Worm (Caenorhabditis elegans): ENCODE results near the gene C14C11.7.

Gene C14C11.7

DNA sequence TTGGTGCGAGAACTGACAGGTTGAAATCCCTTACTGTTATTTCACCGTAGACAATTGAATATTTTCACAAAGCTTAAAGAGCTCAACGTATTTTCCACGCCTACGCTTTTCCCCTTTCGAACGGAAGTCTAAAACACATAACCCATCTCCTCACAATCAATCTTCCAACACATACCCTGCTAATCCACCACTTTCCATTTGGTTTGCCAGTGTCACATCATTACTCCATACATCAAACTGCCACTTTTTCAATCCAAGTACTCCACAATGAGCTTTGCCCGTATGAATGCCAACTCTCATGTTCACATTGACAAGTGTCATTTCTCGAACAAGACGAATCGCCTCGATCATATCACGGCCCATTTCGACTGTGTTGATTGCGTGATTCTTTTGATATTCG lies 37.9 kb downstream of the C14C11.7 start:
- TF ChIP-seq nhr-11 (tag; optimal IDR thresholded peaks at IDR 0.05) (no peak), mab-5 (tag; optimal IDR thresholded peaks at IDR 0.05) (peak; percentile 4)

DNA sequence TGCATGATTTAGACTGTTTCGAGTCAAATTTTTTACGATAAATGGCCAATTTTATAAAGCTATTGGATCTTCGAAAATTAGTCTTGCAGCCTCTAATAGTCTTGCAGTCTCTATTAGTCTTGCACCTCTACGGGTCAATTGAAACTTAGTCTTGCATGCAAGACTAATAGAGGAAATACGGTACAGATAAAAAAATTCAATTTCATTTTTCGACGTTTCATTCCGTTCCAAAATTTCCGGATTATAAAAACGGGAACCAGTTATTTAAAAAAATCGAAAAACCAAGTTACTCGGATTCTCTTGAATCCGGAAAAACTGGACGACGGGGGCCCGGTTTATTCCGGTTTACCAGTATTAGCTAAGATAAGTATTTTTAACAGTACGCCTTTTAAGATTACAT lies 44.5 kb downstream of the C14C11.7 start, which contains the start of gene M03E7.1:
Gene M03E7.1, plus strand, starts transcription at position 301 of the 400 bp plus-strand sequence.
- TF ChIP-seq lin-39 (tag; optimal IDR thresholded peaks at IDR 0.05), result no peak
- no peak for TF ChIP-seq unc-55 (GFP tag; optimal IDR thresholded peaks at IDR 0.05)
- TF ChIP-seq nhr-21 (tag; optimal IDR thresholded peaks at IDR 0.05), result no peak
- no peak for TF ChIP-seq zag-1 (tag; optimal IDR thresholded peaks at IDR 0.05)
- TF ChIP-seq nhr-237 (tag; optimal IDR thresholded peaks at IDR 0.05), result no peak
- no peak for TF ChIP-seq nhr-12 (tag; optimal IDR thresholded peaks at IDR 0.05)
- no peak for TF ChIP-seq dmd-4 (tag; optimal IDR thresholded peaks at IDR 0.05)
- no peak for TF ChIP-seq Y55F3AM.14 (GFP tag; optimal IDR thresholded peaks at IDR 0.05)
- no peak for TF ChIP-seq nhr-10 (tag; optimal IDR thresholded peaks at IDR 0.05)
- TF ChIP-seq ztf-1 (GFP tag; conservative IDR thresholded peaks at IDR 0.05), result no peak
- TF ChIP-seq egl-27 (tag; optimal IDR thresholded peaks at IDR 0.05), result no peak
- no peak for TF ChIP-seq mbf-1 (tag; optimal IDR thresholded peaks at IDR 0.05)
- no peak for TF ChIP-seq nhr-25 (tag; optimal IDR thresholded peaks at IDR 0.05)
- no peak for TF ChIP-seq ama-1 (optimal IDR thresholded peaks at IDR 0.05)
- TF ChIP-seq unc-39 (tag; optimal IDR thresholded peaks at IDR 0.05), result no peak
- no peak for TF ChIP-seq ZK546.5 (tag; optimal IDR thresholded peaks at IDR 0.05)

DNA sequence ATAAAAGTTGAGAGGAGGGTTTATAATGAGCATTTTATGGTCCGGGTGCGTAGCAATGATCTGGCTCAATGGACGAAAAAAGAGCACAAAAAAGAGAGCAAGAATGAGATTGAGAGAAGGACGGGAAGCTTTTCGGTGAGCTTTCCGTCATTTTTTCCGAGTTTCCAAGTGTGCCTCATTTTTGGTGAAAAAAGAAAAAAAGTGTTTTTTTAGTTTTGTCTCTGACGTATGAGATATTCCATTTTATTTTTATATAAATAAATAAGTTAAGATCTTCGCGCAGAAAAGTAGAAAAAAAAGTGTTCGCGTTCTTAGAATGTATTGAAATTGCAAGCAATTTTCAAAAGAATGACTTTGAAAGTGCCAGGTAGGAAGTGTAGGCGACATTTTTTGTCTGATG lies 45.8 kb downstream of the C14C11.7 start, which contains the start of gene memb-2:
Gene memb-2, minus strand, starts transcription at position 101 of the 400 bp plus-strand sequence.
- TF ChIP-seq ztf-1 (GFP tag; conservative IDR thresholded peaks at IDR 0.05) (no peak), C34F6.9 (tag; optimal IDR thresholded peaks at IDR 0.05) (no peak), nhr-23 (tag; optimal IDR thresholded peaks at IDR 0.05) (no peak), ZK546.5 (tag; optimal IDR thresholded peaks at IDR 0.05) (no peak), elt-1 (tag; optimal IDR thresholded peaks at IDR 0.05) (no peak), snpc-4 (tag; optimal IDR thresholded peaks at IDR 0.05) (no peak), skn-1 (tag; optimal IDR thresholded peaks at IDR 0.05) (no peak), lin-11 (tag; optimal IDR thresholded peaks at IDR 0.05) (no peak), mab-5 (tag; optimal IDR thresholded peaks at IDR 0.05) (no peak), ceh-16 (tag; optimal IDR thresholded peaks at IDR 0.05) (no peak), mdl-1 (tag; optimal IDR thresholded peaks at IDR 0.05) (no peak), R02D3.7 (tag; optimal IDR thresholded peaks at IDR 0.05) (no peak), unc-55 (GFP tag; optimal IDR thresholded peaks at IDR 0.05) (no peak), lin-39 (tag; optimal IDR thresholded peaks at IDR 0.05) (no peak)

DNA sequence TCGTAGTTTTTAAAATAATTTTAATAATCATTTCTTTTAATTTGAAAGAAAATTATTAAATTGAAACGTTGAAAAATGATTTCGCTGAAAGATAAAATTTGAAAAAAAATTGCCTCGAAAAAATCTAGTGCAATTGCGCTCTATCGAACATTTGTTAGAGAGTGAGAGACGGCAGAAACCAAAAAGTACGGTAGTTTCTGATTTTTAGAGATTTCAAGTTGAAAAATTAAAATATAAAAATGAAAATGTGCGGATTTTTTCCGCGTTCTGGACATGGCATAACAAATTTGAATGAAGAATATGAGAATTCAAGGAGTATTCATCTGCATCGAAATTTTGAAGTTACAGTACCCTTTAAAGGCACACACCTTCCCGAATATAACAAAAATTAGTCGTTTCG lies 46.5 kb downstream of the C14C11.7 start:
- TF ChIP-seq unc-55 (GFP tag; optimal IDR thresholded peaks at IDR 0.05), result peak; percentile 48
- TF ChIP-seq lsy-2 (tag; optimal IDR thresholded peaks at IDR 0.05), result peak in 1 of 2 experiments; percentile 73
- TF ChIP-seq ceh-82 (tag; optimal IDR thresholded peaks at IDR 0.05), result no peak

DNA sequence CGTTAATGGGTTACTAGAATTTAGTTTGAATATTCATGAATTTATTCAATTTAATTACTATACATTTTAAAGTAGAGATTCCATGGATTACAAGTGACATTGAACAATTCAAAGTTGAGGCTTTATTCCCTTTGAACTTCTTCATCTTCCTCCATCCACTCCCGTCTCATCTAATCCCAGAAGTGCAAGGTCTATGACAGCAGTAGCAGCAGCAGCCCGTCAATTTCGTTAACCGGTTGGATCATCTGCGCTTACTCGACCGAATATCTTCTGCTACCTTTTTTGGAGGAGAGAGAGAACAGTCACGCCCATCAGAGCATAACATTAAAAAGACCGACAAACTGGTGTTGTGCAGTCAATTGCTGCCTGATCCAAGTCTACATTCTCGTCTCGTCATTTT lies 48.6 kb downstream of the C14C11.7 start, which contains the start of gene M03E7.2:
Gene M03E7.2, plus strand, starts transcription at position 301 of the 400 bp plus-strand sequence.
- TF ChIP-seq gmeb-1 (tag; optimal IDR thresholded peaks at IDR 0.05), result no peak
- no peak for TF ChIP-seq ztf-11 (tag; optimal IDR thresholded peaks at IDR 0.05)
- no peak for TF ChIP-seq crh-2 (tag; optimal IDR thresholded peaks at IDR 0.05)

All from whole organism, L2 larva.